Fruit fly (Drosophila melanogaster) whole organism, embryonic: ENCODE measurements around the gene CG34057.

ENCODE experiments used
- Abd-B ChIP-seq: fragments of 200-800 bp; sonication (Bioruptor generic); optimal IDR thresholded peaks from 2 replicates; lab custom pipeline; 2018; ENCODE audit warnings: missing biosample characterization, mild to moderate bottlenecking, missing genetic modification characterization, moderate library complexity
- Atf-2 ChIP-seq: fragments of 200-800 bp; sonication (Bioruptor generic); optimal IDR thresholded peaks from 2 replicates; lab custom pipeline; 2016; ENCODE audit warnings: missing biosample characterization, missing genetic modification characterization
- CG10267 ChIP-seq: fragments of 200-800 bp; sonication (Bioruptor generic); optimal IDR thresholded peaks from 2 replicates; lab custom pipeline; 2018; ENCODE audit warnings: missing biosample characterization, mild to moderate bottlenecking, missing genetic modification characterization, moderate library complexity
- CG13775 ChIP-seq: fragments of 200-800 bp; sonication (Bioruptor generic); optimal IDR thresholded peaks from 3 replicates; lab custom pipeline; 2017; ENCODE audit warnings: missing biosample characterization, mild to moderate bottlenecking, missing genetic modification characterization
- CG14441 ChIP-seq: fragments of 200-800 bp; sonication (Bioruptor generic); IDR thresholded peaks from 2 replicates; pipeline ENCODE4 v1.3.6; 2022; ENCODE audit warnings: missing biosample characterization, missing genetic modification characterization
- CG14860 ChIP-seq: fragments of 200-800 bp; sonication (Bioruptor generic); IDR thresholded peaks from 3 replicates; pipeline ENCODE4 v1.3.6; 2022; ENCODE audit warnings: missing biosample characterization, missing genetic modification characterization; ENCODE audit not compliant: partially characterized antibody
- CG1529 ChIP-seq: fragments of 200-800 bp; sonication (Bioruptor generic); optimal IDR thresholded peaks from 3 replicates; lab custom pipeline; 2018; ENCODE audit warnings: missing biosample characterization, missing genetic modification characterization
- CG1602 ChIP-seq: fragments of 200-800 bp; sonication (Bioruptor generic); optimal IDR thresholded peaks from 3 replicates; lab custom pipeline; 2016; ENCODE audit warnings: missing biosample characterization, missing genetic modification characterization
- CG1647 ChIP-seq: fragments of 200-800 bp; sonication (Bioruptor generic); optimal IDR thresholded peaks from 3 replicates; lab custom pipeline; 2016; ENCODE audit warnings: missing biosample characterization, missing genetic modification characterization
- CG17361 ChIP-seq: fragments of 200-800 bp; sonication (Bioruptor generic); IDR thresholded peaks from 3 replicates; pipeline ENCODE4 v1.3.6; 2022; ENCODE audit warnings: missing biosample characterization, missing genetic modification characterization
- CG17385 ChIP-seq: fragments of 200-800 bp; sonication (Bioruptor generic); optimal IDR thresholded peaks from 3 replicates; lab custom pipeline; 2018; ENCODE audit warnings: missing biosample characterization, mild to moderate bottlenecking, missing genetic modification characterization
- CG17829 ChIP-seq: fragments of 200-800 bp; optimal IDR thresholded peaks from 2 replicates; lab custom pipeline; 2019; ENCODE audit warnings: missing biosample characterization, mild to moderate bottlenecking, missing genetic modification characterization, moderate library complexity
- CG18476 ChIP-seq: fragments of 200-800 bp; sonication (Bioruptor generic); optimal IDR thresholded peaks from 2 replicates; lab custom pipeline; 2016; ENCODE audit warnings: missing biosample characterization, mild to moderate bottlenecking, missing genetic modification characterization
- CG2120 ChIP-seq: fragments of 200-800 bp; sonication (Bioruptor generic); optimal IDR thresholded peaks from 3 replicates; lab custom pipeline; 2016; ENCODE audit warnings: missing biosample characterization, missing genetic modification characterization
- CG32767 ChIP-seq: fragments of 200-800 bp; sonication (Bioruptor generic); IDR thresholded peaks from 2 replicates; pipeline ENCODE4 v1.3.6; 2022; ENCODE audit warnings: missing biosample characterization, missing genetic modification characterization
- CG32772 ChIP-seq: fragments of 200-800 bp; sonication (Bioruptor generic); IDR thresholded peaks from 2 replicates; pipeline ENCODE4 v1.3.6; 2022; ENCODE audit warnings: missing biosample characterization, missing genetic modification characterization
- CG33557 ChIP-seq: fragments of 200-800 bp; sonication (Bioruptor generic); optimal IDR thresholded peaks from 2 replicates; lab custom pipeline; 2019; ENCODE audit warnings: missing biosample characterization, mild to moderate bottlenecking, missing genetic modification characterization, moderate library complexity
- CG4730 ChIP-seq: fragments of 200-800 bp; sonication (Bioruptor generic); IDR thresholded peaks from 2 replicates; pipeline ENCODE4 v1.3.6; 2022; ENCODE audit warnings: missing biosample characterization, missing genetic modification characterization
- CG6683 ChIP-seq: fragments of 200-800 bp; sonication (Bioruptor generic); optimal IDR thresholded peaks from 2 replicates; lab custom pipeline; 2017; ENCODE audit warnings: missing biosample characterization, mild to moderate bottlenecking, missing genetic modification characterization, missing genetic modification reagents
- CG7745 ChIP-seq: fragments of 200-800 bp; sonication (Bioruptor generic); optimal IDR thresholded peaks from 2 replicates; lab custom pipeline; 2018; ENCODE audit warnings: missing biosample characterization, mild to moderate bottlenecking, missing genetic modification characterization, moderate library complexity
- CG9609 ChIP-seq: fragments of 200-800 bp; sonication (Bioruptor generic); optimal IDR thresholded peaks from 3 replicates; lab custom pipeline; 2016; ENCODE audit warnings: missing biosample characterization, missing genetic modification characterization
- Doc3 ChIP-seq: fragments of 200-800 bp; sonication (Bioruptor generic); IDR thresholded peaks from 3 replicates; pipeline ENCODE4 v1.3.6; 2022; ENCODE audit warnings: missing biosample characterization, missing genetic modification characterization; ENCODE audit not compliant: partially characterized antibody
- Dref ChIP-seq: fragments of 200-800 bp; sonication (Bioruptor generic); IDR thresholded peaks from 2 replicates; pipeline ENCODE4 v1.3.6; 2022; ENCODE audit warnings: missing biosample characterization, missing genetic modification characterization
- Drgx ChIP-seq: fragments of 200-800 bp; sonication (Bioruptor generic); IDR thresholded peaks from 2 replicates; pipeline ENCODE4 v1.3.6; 2022; ENCODE audit warnings: missing biosample characterization, missing genetic modification characterization
- ERR ChIP-seq: fragments of 200-800 bp; sonication (Bioruptor generic); optimal IDR thresholded peaks from 2 replicates; lab custom pipeline; 2016; ENCODE audit warnings: missing biosample characterization, missing genetic modification characterization
- Eip74EF ChIP-seq, 2 experiments: fragments of 200-800 bp in 1 of 2; fragments of >200 bp in 1 of 2; sonication (Bioruptor generic) in 1 of 2; optimal IDR thresholded peaks; 2 replicates each; lab custom pipeline; 2017 to 2019; ENCODE audit warnings: missing biosample characterization in 2 of 2, missing genetic modification characterization in 2 of 2, mild to moderate bottlenecking in 1 of 2, moderate library complexity in 1 of 2
- Fer3 ChIP-seq: fragments of 200-800 bp; sonication (Bioruptor generic); optimal IDR thresholded peaks from 2 replicates; lab custom pipeline; 2018; ENCODE audit warnings: missing biosample characterization, mild to moderate bottlenecking, missing genetic modification characterization, moderate library complexity
- H15 ChIP-seq: fragments of 200-800 bp; sonication (Bioruptor generic); IDR thresholded peaks from 3 replicates; pipeline ENCODE4 v1.3.6; 2022; ENCODE audit warnings: missing biosample characterization, missing genetic modification characterization
- HLHmδ ChIP-seq: fragments of 200-800 bp; sonication (Bioruptor generic); optimal IDR thresholded peaks from 2 replicates; lab custom pipeline; 2018; ENCODE audit warnings: missing biosample characterization, mild to moderate bottlenecking, missing genetic modification characterization, moderate library complexity
- Kr ChIP-seq: fragments of 200-800 bp; sonication (Bioruptor generic); optimal IDR thresholded peaks from 2 replicates; lab custom pipeline; 2017; ENCODE audit warnings: missing biosample characterization, mild to moderate bottlenecking, missing genetic modification characterization
- Oli ChIP-seq: fragments of 200-800 bp; sonication (Bioruptor generic); optimal IDR thresholded peaks from 2 replicates; lab custom pipeline; 2018; ENCODE audit warnings: missing biosample characterization, mild to moderate bottlenecking, missing genetic modification characterization, moderate library complexity
- Stat92E ChIP-seq, 3 experiments: fragments of >200 bp in 2 of 3; fragments of 200-800 bp in 1 of 3; sonication (Bioruptor generic) in 1 of 3; optimal IDR thresholded peaks; 2 replicates each; lab custom pipeline; 2017 to 2019; ENCODE audit warnings: missing biosample characterization in 3 of 3, missing genetic modification characterization in 3 of 3, mild to moderate bottlenecking in 1 of 3, moderate library complexity in 1 of 3
- abd-A ChIP-seq: fragments of 200-800 bp; sonication (Bioruptor generic); optimal IDR thresholded peaks from 3 replicates; lab custom pipeline; 2019; ENCODE audit warnings: missing biosample characterization, mild to moderate bottlenecking, missing genetic modification characterization, moderate library complexity
- dmrt99B ChIP-seq: fragments of 200-800 bp; sonication (Bioruptor generic); optimal IDR thresholded peaks from 2 replicates; lab custom pipeline; 2018; ENCODE audit warnings: missing biosample characterization, mild to moderate bottlenecking, missing genetic modification characterization, moderate library complexity
- eve ChIP-seq, 2 experiments: fragments of >200 bp; optimal IDR thresholded peaks; 2 replicates each; lab custom pipeline; 2017; ENCODE audit warnings: missing biosample characterization in 2 of 2, missing genetic modification characterization in 2 of 2
- grau ChIP-seq: fragments of 200-800 bp; optimal IDR thresholded peaks from 3 replicates; lab custom pipeline; 2019; ENCODE audit warnings: missing biosample characterization, mild to moderate bottlenecking, missing genetic modification characterization, moderate library complexity
- hth ChIP-seq: fragments of >200 bp; optimal IDR thresholded peaks from 2 replicates; lab custom pipeline; 2017; ENCODE audit warnings: inconsistent platforms
- jigr1 ChIP-seq: fragments of 200-800 bp; sonication (Bioruptor generic); IDR thresholded peaks from 3 replicates; pipeline ENCODE4 v1.3.6; 2022; ENCODE audit warnings: missing biosample characterization, missing genetic modification characterization
- lmd ChIP-seq: fragments of 200-800 bp; sonication (Bioruptor generic); IDR thresholded peaks from 2 replicates; pipeline ENCODE4 v1.3.6; 2022; ENCODE audit warnings: missing biosample characterization, missing genetic modification characterization
- lov ChIP-seq, 2 experiments: fragments of 200-800 bp in 1 of 2; fragments of >200 bp in 1 of 2; sonication (Bioruptor generic) in 1 of 2; IDR thresholded peaks in 1 of 2; optimal IDR thresholded peaks in 1 of 2; 2 replicates in 1 of 2; 3 replicates in 1 of 2; pipeline versions ENCODE4 v1.3.6 to Lab custom; 2017 to 2022; ENCODE audit warnings: missing biosample characterization in 1 of 2, missing genetic modification characterization in 1 of 2
- odd ChIP-seq: fragments of 200-800 bp; sonication (Bioruptor generic); optimal IDR thresholded peaks from 2 replicates; lab custom pipeline; 2017; ENCODE audit warnings: missing biosample characterization, mild to moderate bottlenecking, missing genetic modification characterization
- pita ChIP-seq: fragments of 200-800 bp; sonication (Bioruptor generic); optimal IDR thresholded peaks from 2 replicates; lab custom pipeline; 2017; ENCODE audit warnings: missing biosample characterization, mild to moderate bottlenecking, missing genetic modification characterization
- pzg ChIP-seq: fragments of 200-800 bp; sonication (Bioruptor generic); optimal IDR thresholded peaks from 3 replicates; lab custom pipeline; 2018; ENCODE audit warnings: missing biosample characterization, mild to moderate bottlenecking, missing genetic modification characterization, moderate library complexity
- slp2 ChIP-seq: fragments of 200-800 bp; sonication (Bioruptor generic); optimal IDR thresholded peaks from 2 replicates; lab custom pipeline; 2016; ENCODE audit warnings: missing biosample characterization, missing genetic modification characterization
- sob ChIP-seq: fragments of 200-800 bp; sonication (Bioruptor generic); IDR thresholded peaks from 2 replicates; pipeline ENCODE4 v1.3.6; 2022; ENCODE audit warnings: missing biosample characterization, missing genetic modification characterization
- tll ChIP-seq, 2 experiments: fragments of 200-800 bp in 1 of 2; fragments of >200 bp in 1 of 2; sonication (Bioruptor generic) in 1 of 2; optimal IDR thresholded peaks; 2 replicates each; lab custom pipeline; 2017 to 2019; ENCODE audit warnings: missing biosample characterization in 2 of 2, missing genetic modification characterization in 2 of 2, mild to moderate bottlenecking in 1 of 2, moderate library complexity in 1 of 2
- unpg ChIP-seq: fragments of 200-800 bp; sonication (Bioruptor generic); optimal IDR thresholded peaks from 3 replicates; lab custom pipeline; 2018; ENCODE audit warnings: missing biosample characterization, mild to moderate bottlenecking, missing genetic modification characterization, moderate library complexity
- usp ChIP-seq: fragments of >200 bp; optimal IDR thresholded peaks from 2 replicates; lab custom pipeline; 2017; ENCODE audit warnings: missing biosample characterization, missing genetic modification characterization

The CG34057 gene

dm6 chr3L:904991-905745 is 8.0 kb downstream of the CG34057 start (continued):
- TF ChIP-seq dmrt99B (tag; lab: Kevin White, UChicago) (peak; percentile 49), odd (GFP tag; lab: Kevin White, UChicago) (no peak), CG1602 (GFP tag; lab: Kevin White, UChicago) (peak; percentile 36), CG32767 (GFP tag; lab: Robert Waterston, UW) (0 out of 2 replicates have a peak, but pooled peaks have one; percentile 19), CG17361 (GFP tag; lab: Robert Waterston, UW) (no peak; the same call in 2 of the 3 replicates), CG1647 (no peak), lmd (GFP tag; lab: Robert Waterston, UW) (peak; percentile 22; the same call in 1 of the 2 replicates), eve (GFP tag; optimal IDR thresholded peaks at IDR 0.05; lab: Kevin White, UChicago) (peak in 1 of 2 experiments; percentile 14), CG4730 (peak; percentile 46; the same call in 1 of the 2 replicates), CG17829 (tag; lab: Kevin White, UChicago) (peak; percentile 67), ERR (GFP tag; lab: Kevin White, UChicago) (no peak), CG2120 (GFP tag; lab: Kevin White, UChicago) (no peak), pzg (GFP tag; lab: Kevin White, UChicago) (no peak), Atf-2 (no peak), Kr (GFP tag; lab: Kevin White, UChicago) (no peak), abd-A (tag; lab: Kevin White, UChicago) (no peak), tll (GFP tag; optimal IDR thresholded peaks at IDR 0.05; lab: Kevin White, UChicago) (peak in 1 of 2 experiments; percentile 9), CG9609 (GFP tag; lab: Kevin White, UChicago) (no peak), Dref (GFP tag; lab: Robert Waterston, UW) (0 out of 2 replicates have a peak, but pooled peaks have one; percentile 20), Stat92E (GFP tag; optimal IDR thresholded peaks at IDR 0.05; lab: Kevin White, UChicago) (no peak), grau (tag; lab: Kevin White, UChicago) (peak; percentile 99), Doc3 (no peak), slp2 (GFP tag; lab: Kevin White, UChicago) (no peak), CG17385 (GFP tag; lab: Kevin White, UChicago) (no peak), lov (optimal IDR thresholded peaks at IDR 0.05; lab: Kevin White, UChicago) (no peak), lov (GFP tag; IDR thresholded peaks at IDR 0.05; lab: Robert Waterston, UW) (no peak), CG10267 (tag; lab: Kevin White, UChicago) (peak; percentile 59), pita (GFP tag; lab: Kevin White, UChicago) (no peak), unpg (peak; percentile 50), hth (no peak), Drgx (GFP tag; lab: Robert Waterston, UW) (no peak), CG33557 (GFP tag; lab: Kevin White, UChicago) (peak; percentile 44), H15 (GFP tag; lab: Robert Waterston, UW) (0 out of 3 replicates have a peak, but pooled peaks have one; percentile 29), CG7745 (tag; lab: Kevin White, UChicago) (no peak), usp (no peak), CG13775 (GFP tag; lab: Kevin White, UChicago) (peak; percentile 46), Oli (tag; lab: Kevin White, UChicago) (peak; percentile 50), HLHmδ (GFP tag; lab: Kevin White, UChicago) (no peak), Abd-B (GFP tag; lab: Kevin White, UChicago) (peak; percentile 4), CG14441 (no peak), CG1529 (GFP tag; lab: Kevin White, UChicago) (peak; percentile 26), CG6683 (GFP tag; lab: Kevin White, UChicago) (no peak), jigr1 (GFP tag; lab: Robert Waterston, UW) (no peak), CG32772 (no peak), Eip74EF (GFP tag; optimal IDR thresholded peaks at IDR 0.05; lab: Kevin White, UChicago) (peak in 1 of 2 experiments; percentile 7), CG14860 (GFP tag; lab: Robert Waterston, UW) (no peak), Fer3 (tag; lab: Kevin White, UChicago) (no peak), sob (GFP tag; lab: Robert Waterston, UW) (no peak), CG18476 (GFP tag; lab: Kevin White, UChicago) (no peak)
